Fruit fly (Drosophila melanogaster) whole organism, embryonic: ENCODE measurements around the gene edin.

Source experiments
- Adf1 ChIP-seq: fragments of 200-800 bp; sonication (Bioruptor generic); IDR thresholded peaks from 2 replicates; pipeline ENCODE4 v1.3.6; 2022; ENCODE audit warnings: missing biosample characterization, missing genetic modification characterization
- Atf-2 ChIP-seq: fragments of 200-800 bp; sonication (Bioruptor generic); optimal IDR thresholded peaks from 2 replicates; lab custom pipeline; 2016; ENCODE audit warnings: missing biosample characterization, missing genetic modification characterization
- Atf6 ChIP-seq: fragments of 200-800 bp; sonication (Bioruptor generic); IDR thresholded peaks from 2 replicates; pipeline ENCODE4 v1.3.6; 2022; ENCODE audit warnings: missing biosample characterization, missing genetic modification characterization
- CG10431 ChIP-seq: fragments of 200-800 bp; sonication (Bioruptor generic); optimal IDR thresholded peaks from 3 replicates; lab custom pipeline; 2018; ENCODE audit warnings: missing biosample characterization, mild to moderate bottlenecking, missing genetic modification characterization
- CG10543 ChIP-seq: fragments of 200-800 bp; sonication (Bioruptor generic); optimal IDR thresholded peaks from 3 replicates; lab custom pipeline; 2017; ENCODE audit warnings: missing biosample characterization, mild to moderate bottlenecking, missing genetic modification characterization, moderate library complexity
- CG12744 ChIP-seq: fragments of 200-800 bp; sonication (Bioruptor generic); optimal IDR thresholded peaks from 2 replicates; lab custom pipeline; 2016; ENCODE audit warnings: missing biosample characterization, missing genetic modification characterization
- CG13123 ChIP-seq: fragments of 200-800 bp; sonication (Bioruptor generic); optimal IDR thresholded peaks from 2 replicates; lab custom pipeline; 2016; ENCODE audit warnings: missing biosample characterization, missing genetic modification characterization
- CG1602 ChIP-seq: fragments of 200-800 bp; sonication (Bioruptor generic); optimal IDR thresholded peaks from 3 replicates; lab custom pipeline; 2016; ENCODE audit warnings: missing biosample characterization, missing genetic modification characterization
- CG1603 ChIP-seq: fragments of 200-800 bp; sonication (Bioruptor generic); optimal IDR thresholded peaks from 2 replicates; lab custom pipeline; 2019; ENCODE audit warnings: missing biosample characterization, mild to moderate bottlenecking, missing genetic modification characterization, moderate library complexity
- CG16779 ChIP-seq: fragments of 200-800 bp; sonication (Bioruptor generic); IDR thresholded peaks from 2 replicates; pipeline ENCODE4 v1.3.6; 2022; ENCODE audit warnings: missing biosample characterization, missing genetic modification characterization
- CG17912 ChIP-seq: fragments of 200-800 bp; sonication (Bioruptor generic); optimal IDR thresholded peaks from 2 replicates; lab custom pipeline; 2018; ENCODE audit warnings: missing biosample characterization, mild to moderate bottlenecking, missing genetic modification characterization
- CG18599 ChIP-seq: fragments of 200-800 bp; sonication (Bioruptor generic); optimal IDR thresholded peaks from 3 replicates; lab custom pipeline; 2017; ENCODE audit warnings: missing biosample characterization, missing genetic modification characterization, mild to moderate bottlenecking, moderate library complexity, missing genetic modification reagents
- CG2712 ChIP-seq: fragments of 200-800 bp; optimal IDR thresholded peaks from 3 replicates; lab custom pipeline; 2019; ENCODE audit warnings: missing biosample characterization, mild to moderate bottlenecking, missing genetic modification characterization, moderate library complexity
- CG32532 ChIP-seq: fragments of 200-800 bp; sonication (Bioruptor generic); IDR thresholded peaks from 2 replicates; pipeline ENCODE4 v1.3.6; 2022; ENCODE audit warnings: missing biosample characterization, missing genetic modification characterization
- CG32772 ChIP-seq: fragments of 200-800 bp; sonication (Bioruptor generic); IDR thresholded peaks from 2 replicates; pipeline ENCODE4 v1.3.6; 2022; ENCODE audit warnings: missing biosample characterization, missing genetic modification characterization
- CG4424 ChIP-seq: fragments of 200-800 bp; sonication (Bioruptor generic); optimal IDR thresholded peaks from 3 replicates; lab custom pipeline; 2016; ENCODE audit warnings: missing biosample characterization, missing genetic modification characterization
- CG4820 ChIP-seq: fragments of 200-800 bp; sonication (Bioruptor generic); optimal IDR thresholded peaks from 3 replicates; lab custom pipeline; 2016; ENCODE audit warnings: missing biosample characterization, missing genetic modification characterization
- CG7745 ChIP-seq: fragments of 200-800 bp; sonication (Bioruptor generic); optimal IDR thresholded peaks from 2 replicates; lab custom pipeline; 2018; ENCODE audit warnings: missing biosample characterization, mild to moderate bottlenecking, missing genetic modification characterization, moderate library complexity
- CG8478 ChIP-seq: fragments of >200 bp; optimal IDR thresholded peaks from 2 replicates; lab custom pipeline; 2018
- Chrac-16 ChIP-seq: fragments of 200-800 bp; sonication (Bioruptor generic); optimal IDR thresholded peaks from 3 replicates; lab custom pipeline; 2016; ENCODE audit warnings: missing biosample characterization, missing genetic modification characterization
- CkIIα-i1 ChIP-seq: fragments of 200-800 bp; sonication (Bioruptor generic); IDR thresholded peaks from 2 replicates; pipeline ENCODE4 v1.3.6; 2022; ENCODE audit warnings: missing biosample characterization, missing genetic modification characterization
- D19B ChIP-seq: fragments of 200-800 bp; sonication (Bioruptor generic); optimal IDR thresholded peaks from 2 replicates; lab custom pipeline; 2017; ENCODE audit warnings: missing biosample characterization, mild to moderate bottlenecking, missing genetic modification characterization
- Dll ChIP-seq: fragments of 200-800 bp; sonication (Bioruptor generic); IDR thresholded peaks from 4 replicates; pipeline ENCODE4 v1.3.6; 2022; ENCODE audit warnings: missing biosample characterization, missing genetic modification characterization; ENCODE audit not compliant: partially characterized antibody
- H2.0 ChIP-seq: fragments of 200-800 bp; sonication (Bioruptor generic); IDR thresholded peaks from 2 replicates; pipeline ENCODE4 v1.3.6; 2022; ENCODE audit warnings: missing biosample characterization, missing genetic modification characterization
- Hr39 ChIP-seq: fragments of >200 bp; optimal IDR thresholded peaks from 2 replicates; lab custom pipeline; 2017
- Mad ChIP-seq: fragments of 200-800 bp; sonication (Bioruptor generic); optimal IDR thresholded peaks from 2 replicates; lab custom pipeline; 2016; ENCODE audit warnings: missing biosample characterization, missing genetic modification characterization
- Myb ChIP-seq: fragments of 200-800 bp; sonication (Bioruptor generic); optimal IDR thresholded peaks from 2 replicates; lab custom pipeline; 2016; ENCODE audit warnings: missing biosample characterization, missing genetic modification characterization
- Pdp1 ChIP-seq, 2 experiments: fragments of 200-800 bp; sonication (Bioruptor generic); optimal IDR thresholded peaks; 3 replicates each; lab custom pipeline; 2016; ENCODE audit warnings: missing biosample characterization in 2 of 2, missing genetic modification characterization in 2 of 2, mild to moderate bottlenecking in 1 of 2, moderate library complexity in 1 of 2
- Sin3A ChIP-seq: fragments of >200 bp; optimal IDR thresholded peaks from 2 replicates; lab custom pipeline; 2018
- ase ChIP-seq: fragments of 200-800 bp; sonication (Bioruptor generic); IDR thresholded peaks from 3 replicates; pipeline ENCODE4 v1.3.6; 2022; ENCODE audit warnings: missing biosample characterization, missing genetic modification characterization
- cato ChIP-seq: fragments of 200-800 bp; sonication (Bioruptor generic); optimal IDR thresholded peaks from 2 replicates; lab custom pipeline; 2016; ENCODE audit warnings: missing biosample characterization, missing genetic modification characterization, borderline replicate concordance
- crc ChIP-seq: fragments of 200-800 bp; sonication (Bioruptor generic); optimal IDR thresholded peaks from 2 replicates; lab custom pipeline; 2016; ENCODE audit warnings: missing biosample characterization, missing genetic modification characterization
- exex ChIP-seq: fragments of 200-800 bp; sonication (Bioruptor generic); optimal IDR thresholded peaks from 4 replicates; lab custom pipeline; 2018; ENCODE audit warnings: missing biosample characterization, mild to moderate bottlenecking, missing genetic modification characterization, moderate library complexity
- gce ChIP-seq: fragments of 200-800 bp; sonication (Bioruptor generic); IDR thresholded peaks from 3 replicates; pipeline ENCODE4 v1.3.6; 2022; ENCODE audit warnings: missing biosample characterization, missing genetic modification characterization
- gcm2 ChIP-seq: fragments of 200-800 bp; sonication (Bioruptor generic); optimal IDR thresholded peaks from 2 replicates; lab custom pipeline; 2016; ENCODE audit warnings: missing biosample characterization, missing genetic modification characterization
- grn ChIP-seq: fragments of 200-800 bp; sonication (Bioruptor generic); optimal IDR thresholded peaks from 3 replicates; lab custom pipeline; 2017; ENCODE audit warnings: missing biosample characterization, missing genetic modification characterization
- jumu ChIP-seq: fragments of 200-800 bp; sonication (Bioruptor generic); optimal IDR thresholded peaks from 3 replicates; lab custom pipeline; 2016; ENCODE audit warnings: missing biosample characterization, missing genetic modification characterization
- kay ChIP-seq: fragments of 200-800 bp; sonication (Bioruptor generic); optimal IDR thresholded peaks from 2 replicates; lab custom pipeline; 2016; ENCODE audit warnings: missing biosample characterization, missing genetic modification characterization
- kni ChIP-seq: fragments of 200-800 bp; sonication (Bioruptor generic); optimal IDR thresholded peaks from 3 replicates; lab custom pipeline; 2017; ENCODE audit warnings: mild to moderate bottlenecking, missing biosample characterization, missing genetic modification reagents, missing genetic modification characterization
- lab ChIP-seq: fragments of 200-800 bp; sonication (Bioruptor generic); optimal IDR thresholded peaks from 3 replicates; lab custom pipeline; 2017; ENCODE audit warnings: missing biosample characterization, missing genetic modification characterization, mild to moderate bottlenecking, moderate library complexity, missing genetic modification reagents
- pan ChIP-seq, 4 experiments: fragments of >200 bp in 3 of 4; fragments of 200-800 bp in 1 of 4; sonication (Bioruptor generic) in 1 of 4; optimal IDR thresholded peaks in 3 of 4; IDR thresholded peaks in 1 of 4; 2 replicates each; pipeline versions ENCODE4 v1.3.6 to Lab custom; 2017 to 2022; ENCODE audit warnings: missing biosample characterization in 2 of 4, missing genetic modification characterization in 2 of 4, mixed read lengths in 1 of 4
- pfk ChIP-seq: fragments of 200-800 bp; sonication (Bioruptor generic); optimal IDR thresholded peaks from 2 replicates; lab custom pipeline; 2018; ENCODE audit warnings: missing biosample characterization, mild to moderate bottlenecking, missing genetic modification characterization, moderate library complexity
- psq ChIP-seq: fragments of 200-800 bp; sonication (Bioruptor generic); optimal IDR thresholded peaks from 2 replicates; lab custom pipeline; 2017; ENCODE audit warnings: missing biosample characterization, missing genetic modification characterization
- sd ChIP-seq: fragments of 200-800 bp; sonication (Bioruptor generic); optimal IDR thresholded peaks from 3 replicates; lab custom pipeline; 2018; ENCODE audit warnings: missing biosample characterization, mild to moderate bottlenecking, missing genetic modification characterization, moderate library complexity
- sob ChIP-seq: fragments of 200-800 bp; sonication (Bioruptor generic); IDR thresholded peaks from 2 replicates; pipeline ENCODE4 v1.3.6; 2022; ENCODE audit warnings: missing biosample characterization, missing genetic modification characterization
- toy ChIP-seq: fragments of 200-800 bp; sonication (Bioruptor generic); IDR thresholded peaks from 2 replicates; pipeline ENCODE4 v1.3.6; 2022; ENCODE audit warnings: missing biosample characterization, missing genetic modification characterization
- usp ChIP-seq: fragments of >200 bp; optimal IDR thresholded peaks from 2 replicates; lab custom pipeline; 2017; ENCODE audit warnings: missing biosample characterization, missing genetic modification characterization
- vvl ChIP-seq: fragments of 200-800 bp; sonication (Bioruptor generic); IDR thresholded peaks from 2 replicates; pipeline ENCODE4 v1.3.6; 2022; ENCODE audit warnings: missing biosample characterization, missing genetic modification characterization
- z ChIP-seq: fragments of 200-800 bp; sonication (Bioruptor generic); IDR thresholded peaks from 3 replicates; pipeline ENCODE4 v1.3.6; 2022; ENCODE audit warnings: missing biosample characterization, missing genetic modification characterization

edin gene

DNA sequence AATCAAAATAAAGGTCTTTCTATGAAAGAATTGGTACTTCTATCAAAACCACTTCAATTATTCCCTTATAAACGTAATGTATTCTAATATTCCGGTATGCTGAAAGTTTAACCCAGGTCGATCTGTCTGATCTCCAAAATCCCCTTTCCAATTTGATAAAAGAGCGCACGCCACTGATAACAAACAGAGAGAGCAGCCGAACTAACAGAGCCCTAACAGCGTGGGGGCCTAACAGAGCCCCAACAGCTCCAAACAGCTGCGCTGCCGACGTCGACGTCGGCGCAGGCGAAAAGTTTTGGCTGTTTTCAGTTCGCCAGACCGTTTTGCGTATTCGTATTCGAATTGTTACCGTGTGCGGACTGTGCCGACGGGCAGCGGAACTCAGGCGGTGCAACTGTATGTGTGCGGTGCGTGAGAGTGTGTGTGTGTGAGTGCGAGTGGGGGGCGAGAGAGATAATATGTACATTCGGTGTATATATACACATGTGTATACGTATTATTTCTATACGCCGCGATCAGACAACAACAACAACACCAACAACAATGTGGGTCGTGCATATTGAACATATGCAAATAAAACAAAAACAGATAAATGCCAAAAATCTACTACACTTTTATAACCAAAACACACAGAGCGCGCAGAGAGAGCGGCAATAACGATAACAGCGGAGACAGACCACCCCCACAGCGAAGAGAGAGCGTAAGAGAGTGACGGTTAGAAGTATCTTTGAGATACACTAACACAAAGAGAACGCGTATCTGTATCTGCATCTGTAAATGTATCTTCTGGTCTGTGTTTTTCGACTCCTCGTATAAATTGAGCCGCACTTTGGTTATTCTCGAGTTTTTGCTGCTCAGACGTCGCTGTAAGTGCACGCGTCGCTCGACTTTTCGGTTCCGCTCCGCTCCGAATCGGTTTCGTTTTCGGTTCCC, 7.6 kb upstream of the edin start, which contains the start of gene Oatp74D (continued):
- TF ChIP-seq Sin3A (lab: Kevin White, UChicago): no peak
- 0 out of 2 replicates have a peak, but pooled peaks have one; percentile 35 for TF ChIP-seq CG16779 (GFP tag; lab: Robert Waterston, UW)
- no peak for TF ChIP-seq pan (optimal IDR thresholded peaks at IDR 0.05; lab: Kevin White, UChicago)
- TF ChIP-seq pan (GFP tag; optimal IDR thresholded peaks at IDR 0.05 in 1 of 2, IDR thresholded peaks at IDR 0.05 in 1 of 2): peak in 1 of 2 experiments; percentile 61
- no peak for TF ChIP-seq CG13123 (GFP tag; lab: Kevin White, UChicago)
- TF ChIP-seq exex (tag; lab: Kevin White, UChicago): peak; percentile 36
- peak; percentile 59 for TF ChIP-seq CG18599 (GFP tag; lab: Kevin White, UChicago)
- peak; percentile 17 for TF ChIP-seq Myb (GFP tag; lab: Kevin White, UChicago)
- peak; percentile 5 for TF ChIP-seq CG2712 (tag; lab: Kevin White, UChicago)
- peak; percentile 11 for TF ChIP-seq Atf-2
- no peak for TF ChIP-seq crc
- peak; percentile 31 for TF ChIP-seq Atf6
- no peak for TF ChIP-seq CG4820 (GFP tag; lab: Kevin White, UChicago)
- peak; percentile 92 for TF ChIP-seq CG10543
- TF ChIP-seq sob (GFP tag; lab: Robert Waterston, UW): peak; percentile 31; the same call in 1 of the 2 replicates
- no peak; the same call in 1 of the 2 replicates for TF ChIP-seq H2.0 (GFP tag; lab: Robert Waterston, UW)
- no peak for TF ChIP-seq D19B
- TF ChIP-seq Pdp1 (GFP tag; optimal IDR thresholded peaks at IDR 0.05; lab: Kevin White, UChicago): peak in 1 of 2 experiments; percentile 57
- peak; percentile 44 for TF ChIP-seq jumu (GFP tag; lab: Kevin White, UChicago)
- TF ChIP-seq kay: no peak
- TF ChIP-seq sd (tag; lab: Kevin White, UChicago): peak; percentile 96
- no peak for TF ChIP-seq Mad (GFP tag; lab: Kevin White, UChicago)
- no peak for TF ChIP-seq CG1602
- TF ChIP-seq lab (GFP tag; lab: Kevin White, UChicago): peak; percentile 72
- TF ChIP-seq Hr39 (lab: Kevin White, UChicago): no peak
- no peak for TF ChIP-seq toy (GFP tag; lab: Robert Waterston, UW)
- TF ChIP-seq usp: no peak
- TF ChIP-seq vvl (GFP tag; lab: Robert Waterston, UW): peak; percentile 85
- no peak for TF ChIP-seq psq (GFP tag; lab: Kevin White, UChicago)
- TF ChIP-seq CG12744 (GFP tag; lab: Kevin White, UChicago): no peak
- no peak for TF ChIP-seq CG8478
- TF ChIP-seq CG1603: peak; percentile 39
- TF ChIP-seq cato (GFP tag; lab: Kevin White, UChicago): peak; percentile 31
- TF ChIP-seq pfk: no peak
- peak; percentile 98 for TF ChIP-seq kni (GFP tag; lab: Kevin White, UChicago)
- no peak; the same call in 2 of the 3 replicates for TF ChIP-seq ase (GFP tag; lab: Robert Waterston, UW)
- TF ChIP-seq CkIIα-i1 (GFP tag; lab: Robert Waterston, UW): no peak
- TF ChIP-seq CG32772 (GFP tag; lab: Robert Waterston, UW): no peak
- peak; percentile 61 for TF ChIP-seq CG17912 (GFP tag; lab: Kevin White, UChicago)
- TF ChIP-seq Dll (GFP tag; lab: Robert Waterston, UW): no peak
- TF ChIP-seq CG32532 (GFP tag; lab: Robert Waterston, UW): peak; percentile 69
- TF ChIP-seq CG7745: no peak
- peak; percentile 16 for TF ChIP-seq gcm2 (GFP tag; lab: Kevin White, UChicago)
- TF ChIP-seq Adf1 (GFP tag; lab: Robert Waterston, UW): peak; percentile 99
- TF ChIP-seq CG10431 (GFP tag; lab: Kevin White, UChicago): peak; percentile 33
- peak; percentile 49 for TF ChIP-seq grn (GFP tag; lab: Kevin White, UChicago)
- TF ChIP-seq Chrac-16 (GFP tag; lab: Kevin White, UChicago): peak; percentile 40
- 0 out of 3 replicates have a peak, but pooled peaks have one; percentile 44 for TF ChIP-seq gce (GFP tag; lab: Robert Waterston, UW)
- TF ChIP-seq CG4424 (GFP tag; lab: Kevin White, UChicago): peak; percentile 78
- peak; percentile 78 for TF ChIP-seq z (GFP tag; lab: Robert Waterston, UW)
